Fruit fly (Drosophila melanogaster) ovary, adult (tissue): ENCODE data around the gene tadr.

Experiments used
- CG17801 ChIP-seq: fragments of 200-800 bp; optimal IDR thresholded peaks from 2 replicates; lab custom pipeline; 2019; ENCODE audit warnings: missing biosample characterization, mild to moderate bottlenecking, missing genetic modification characterization, moderate library complexity; ENCODE audit not compliant: partially characterized antibody

tadr gene

dm6 chr2L:21097850-21098249, 22.6 kb downstream of the tadr start:
- no peak for TF ChIP-seq CG17801

DNA sequence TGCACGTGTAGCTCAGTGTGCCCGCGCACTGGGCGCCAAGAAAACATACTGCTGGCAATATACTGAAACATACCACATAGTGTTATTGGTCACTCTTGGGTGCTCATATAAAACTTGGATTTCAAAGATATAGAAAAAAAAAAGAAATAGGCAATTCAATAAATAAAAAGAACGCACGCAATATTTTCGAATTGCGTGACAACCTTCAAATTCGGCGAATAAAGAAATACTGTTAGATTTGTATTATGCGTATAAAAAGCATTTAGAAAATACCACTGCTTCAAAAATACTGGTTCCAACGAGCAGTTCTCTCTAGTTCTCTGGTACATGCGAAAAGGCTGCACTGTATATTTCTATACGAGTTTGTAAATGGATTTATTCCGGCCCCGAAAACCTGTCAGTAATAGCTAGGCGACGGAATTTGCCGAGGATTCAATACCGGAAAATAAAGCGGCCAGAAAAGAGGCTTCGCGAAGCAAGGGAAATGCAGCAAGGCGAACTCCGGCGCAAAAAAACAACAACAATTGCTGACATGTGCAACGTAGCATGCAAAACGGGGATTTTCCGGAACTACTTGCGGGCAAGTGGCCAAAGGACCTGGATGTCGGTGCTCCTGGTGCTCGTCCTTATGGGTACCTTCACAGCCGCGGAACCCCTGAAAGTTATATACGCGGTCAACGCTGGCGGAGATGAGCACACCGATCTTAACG, 27.3 kb downstream of the tadr start, which contains the start of gene CG9257:
Gene CG9257 (plus strand): TSS at position 345 of the 710 bp plus-strand sequence.
- no peak for TF ChIP-seq CG17801

DNA sequence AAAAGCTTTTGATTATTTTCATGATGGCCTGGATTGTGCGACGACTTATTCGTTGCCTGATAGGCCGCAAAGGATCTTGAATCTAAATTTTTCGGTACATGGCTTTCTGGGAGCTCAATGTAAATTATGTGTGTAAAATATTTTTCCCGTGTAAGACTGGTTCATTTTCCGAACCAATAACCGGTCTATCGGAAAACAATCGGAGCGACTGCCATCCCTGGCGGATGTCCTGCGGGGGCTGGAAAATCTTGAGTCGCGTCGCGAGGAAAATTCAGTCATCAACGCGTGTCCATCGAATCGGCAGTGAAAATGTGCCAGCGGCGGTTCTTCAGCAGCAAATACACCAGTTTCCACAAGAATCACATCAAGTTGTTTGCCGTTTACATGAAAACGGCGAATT, 29.1 kb downstream of the tadr start, which contains the start of the genes CG46307 and Nhe2:
Gene CG46307 (plus strand): TSS at position 243 of the 400 bp plus-strand sequence.
Gene Nhe2 (plus strand): TSS at position 243 of the 400 bp plus-strand sequence.
- TF ChIP-seq CG17801: no peak

DNA sequence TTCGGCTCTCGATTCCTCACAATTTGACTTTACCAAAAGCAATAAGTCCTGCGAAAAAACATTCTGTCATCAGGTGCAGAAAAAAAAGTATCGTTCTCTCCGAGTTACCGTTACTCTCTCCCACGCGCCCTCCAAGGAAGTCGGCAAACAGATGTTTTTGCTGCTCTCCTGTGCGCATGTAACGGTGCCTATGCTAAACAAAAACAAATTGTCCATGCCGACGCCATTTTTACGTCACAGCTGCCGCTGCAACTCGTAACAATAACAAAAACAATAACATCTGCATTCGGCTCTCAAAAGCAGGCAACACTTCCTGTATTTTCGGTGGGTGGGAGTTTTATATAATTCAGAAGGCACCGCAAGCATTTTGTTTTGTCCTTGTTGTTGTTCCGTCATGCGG, 29.9 kb downstream of the tadr start:
- TF ChIP-seq CG17801: no peak

dm6 chr2L:21107651-21108489, 32.7 kb downstream of the tadr start:
- TF ChIP-seq CG17801: no peak

DNA sequence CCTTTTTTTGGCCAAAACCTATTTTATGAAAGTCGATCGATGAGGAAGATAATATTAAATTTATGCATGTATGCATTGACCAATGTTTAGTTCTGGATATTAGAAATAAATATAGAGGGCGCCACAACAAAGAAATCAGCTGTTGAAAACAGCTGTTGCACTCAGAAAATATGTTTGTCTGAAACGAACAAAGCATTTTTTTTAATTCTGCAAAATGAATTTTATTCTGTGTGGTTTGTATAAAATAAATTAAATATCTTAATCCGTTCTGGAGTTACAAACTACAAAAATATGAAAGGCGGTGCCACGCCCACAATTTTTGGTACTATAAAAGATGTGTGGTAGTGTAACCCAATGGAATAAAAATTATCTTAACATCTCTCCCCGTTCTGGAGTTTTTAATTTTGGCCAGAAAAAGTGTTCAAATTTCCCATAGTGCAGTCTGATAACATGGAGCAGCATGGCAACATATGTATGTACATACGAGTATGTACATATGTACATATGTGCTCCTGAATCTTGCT, 33.6 kb downstream of the tadr start:
- TF ChIP-seq CG17801: peak; percentile 6

DNA sequence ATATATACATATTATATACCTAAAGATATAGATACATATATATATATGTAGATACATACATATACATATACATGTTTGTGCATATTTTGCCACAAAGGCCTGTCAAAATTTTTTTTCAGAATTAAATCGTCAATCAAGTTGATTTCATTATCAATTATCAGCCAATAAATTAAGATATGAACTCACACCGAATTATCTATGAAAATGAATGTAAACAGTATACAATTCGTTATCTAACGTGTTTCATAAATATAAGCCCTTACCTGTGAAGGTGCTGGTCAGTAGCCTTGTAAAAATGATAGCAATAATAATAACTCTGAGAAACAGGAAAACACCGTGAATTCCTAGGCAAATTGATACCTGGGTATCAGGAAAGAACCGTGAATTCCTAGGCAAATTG, 34.5 kb downstream of the tadr start:
- no peak for TF ChIP-seq CG17801

dm6 chr2L:21111849-21112248, 36.6 kb downstream of the tadr start:
- TF ChIP-seq CG17801: no peak

- no peak for TF ChIP-seq CG17801
These were observed 38.3 kb downstream of the tadr start for dm6 chr2L:21113546-21113945.

DNA sequence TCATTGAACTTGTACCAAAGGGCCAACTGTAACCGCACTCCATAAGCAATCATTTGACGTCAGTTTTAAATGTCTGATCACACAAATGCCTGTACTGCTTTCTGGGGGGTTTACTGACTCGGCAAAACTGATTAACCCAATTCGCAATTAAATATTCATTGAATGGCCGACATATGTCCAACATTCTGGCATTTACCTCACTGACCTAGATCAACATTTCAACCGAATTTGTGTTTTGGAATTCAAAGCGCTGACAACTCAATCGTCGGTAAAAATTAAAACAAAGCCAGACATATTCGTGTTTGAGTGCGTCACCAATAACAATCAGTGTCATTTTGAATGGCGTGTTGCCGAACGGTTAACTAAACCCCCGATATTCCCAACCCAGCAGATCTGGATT, 40.5 kb downstream of the tadr start:
- no peak for TF ChIP-seq CG17801
